Worm (Caenorhabditis elegans) whole organism, dauer: ENCODE measurements around the gene T08G5.3.

Source experiments
- unc-62 ChIP-seq: sonication (generic microtip); optimal IDR thresholded peaks from 2 replicates; lab custom pipeline; 2017; ENCODE audit warnings: missing biosample characterization, missing genetic modification reagents, missing genetic modification characterization

The T08G5.3 gene

ce11 chrV:14013638-14014037 lies 13.6 kb downstream of the T08G5.3 start:
- TF ChIP-seq unc-62: no peak

- no peak for TF ChIP-seq unc-62
Observed at ce11 chrV:14012002-14012554, 15.2 kb downstream of the T08G5.3 start, which contains the start of the genes ddx-17 and aip-1. TSS of gene ddx-17 (minus strand) at chrV:14012052. TSS of gene aip-1 (plus strand) at chrV:14012333.

- TF ChIP-seq unc-62: no peak
Observed at ce11 chrV:14011427-14011826, 15.9 kb downstream of the T08G5.3 start.

ce11 chrV:14010021-14010420 lies 17.3 kb downstream of the T08G5.3 start:
- TF ChIP-seq unc-62: no peak

ce11 chrV:14008353-14008859 lies 18.9 kb downstream of the T08G5.3 start:
- TF ChIP-seq unc-62: no peak

- no peak for TF ChIP-seq unc-62
Observed at ce11 chrV:14006819-14007218, 20.5 kb downstream of the T08G5.3 start.

ce11 chrV:14005812-14006211 lies 21.5 kb downstream of the T08G5.3 start, which contains the start of gene ric-7:
TSS of gene ric-7 (minus strand) at chrV:14005912.
- TF ChIP-seq unc-62: no peak

ce11 chrV:14004342-14004741 lies 22.9 kb downstream of the T08G5.3 start:
- no peak for TF ChIP-seq unc-62

ce11 chrV:14003587-14004156 lies 23.6 kb downstream of the T08G5.3 start:
- no peak for TF ChIP-seq unc-62

- TF ChIP-seq unc-62: no peak
Observed at ce11 chrV:14002402-14002801, 24.9 kb downstream of the T08G5.3 start.

- no peak for TF ChIP-seq unc-62
Observed at ce11 chrV:14001929-14002328, 25.4 kb downstream of the T08G5.3 start.

ce11 chrV:13993478-13993877 lies 33.8 kb downstream of the T08G5.3 start:
- TF ChIP-seq unc-62: no peak

ce11 chrV:13992485-13992884 lies 34.8 kb downstream of the T08G5.3 start, which contains the start of gene droe-4:
TSS of gene droe-4 (plus strand) at chrV:13992656.
- no peak for TF ChIP-seq unc-62

- no peak for TF ChIP-seq unc-62
Observed at ce11 chrV:13986823-13987222, 40.5 kb downstream of the T08G5.3 start.

ce11 chrV:13984828-13985227 lies 42.5 kb downstream of the T08G5.3 start, which contains the start of gene end-1:
TSS of gene end-1 (plus strand) at chrV:13985128.
- no peak for TF ChIP-seq unc-62

ce11 chrV:13981677-13982076 lies 45.6 kb downstream of the T08G5.3 start:
- no peak for TF ChIP-seq unc-62

- no peak for TF ChIP-seq unc-62
Observed at ce11 chrV:13980807-13981206, 46.5 kb downstream of the T08G5.3 start, which contains the start of gene eol-1. TSS of gene eol-1 (minus strand) at chrV:13980907.
